Worm (Caenorhabditis elegans) whole organism, L1 larva: ENCODE data around the gene him-18.

Experiments used
- C04F5.9 ChIP-seq: sonication (generic microtip); optimal IDR thresholded peaks from 2 replicates; lab custom pipeline; 2016; ENCODE audit warnings: missing genetic modification characterization, missing compliant biosample characterization
- C34B4.2 ChIP-seq: sonication (generic microtip); optimal IDR thresholded peaks from 2 replicates; lab custom pipeline; 2017; ENCODE audit warnings: mild to moderate bottlenecking, missing genetic modification characterization, missing compliant biosample characterization
- F16B12.6 ChIP-seq: fragments of 150-350 bp; optimal IDR thresholded peaks from 2 replicates; lab custom pipeline; 2014; ENCODE audit warnings: missing biosample characterization, missing genetic modification characterization
- alr-1 ChIP-seq: fragments of 200-800 bp; sonication (Bioruptor generic); optimal IDR thresholded peaks from 2 replicates; lab custom pipeline; 2018; ENCODE audit warnings: borderline replicate concordance, mild to moderate bottlenecking, missing genetic modification characterization, missing compliant biosample characterization
- aly-2 ChIP-seq: fragments of 150-350 bp; optimal IDR thresholded peaks from 2 replicates; lab custom pipeline; 2014; ENCODE audit warnings: missing biosample characterization, missing genetic modification characterization
- ama-1 ChIP-seq: fragments of 150-350 bp; optimal IDR thresholded peaks from 2 replicates; lab custom pipeline; 2014
- ceh-63 ChIP-seq: fragments of 200-800 bp; sonication (Bioruptor generic); optimal IDR thresholded peaks from 2 replicates; lab custom pipeline; 2018; ENCODE audit warnings: mild to moderate bottlenecking, missing genetic modification characterization, missing compliant biosample characterization
- ceh-82 ChIP-seq, 3 experiments: fragments of 150-350 bp in 1 of 3; sonication (generic microtip) in 2 of 3; optimal IDR thresholded peaks; 2 replicates each; lab custom pipeline; 2014 to 2017; ENCODE audit warnings: missing biosample characterization in 3 of 3, missing genetic modification characterization in 3 of 3
- ceh-90 ChIP-seq: sonication (generic microtip); optimal IDR thresholded peaks from 2 replicates; lab custom pipeline; 2016; ENCODE audit warnings: missing genetic modification characterization, missing compliant biosample characterization
- efl-1 ChIP-seq, 4 experiments: fragments of 150-350 bp; optimal IDR thresholded peaks in 3 of 4; peaks in 1 of 4; 1 replicate in 1 of 4; 2 replicates in 3 of 4; lab custom pipeline; 2014; ENCODE audit warnings: missing biosample characterization in 2 of 4, missing genetic modification characterization in 2 of 4, missing genetic modification reagents in 2 of 4
- efl-3 ChIP-seq: fragments of 200-800 bp; sonication (Bioruptor generic); optimal IDR thresholded peaks from 2 replicates; lab custom pipeline; 2018; ENCODE audit warnings: mild to moderate bottlenecking, missing genetic modification characterization, missing compliant biosample characterization
- egl-27 ChIP-seq, 2 experiments: fragments of 150-350 bp in 1 of 2; sonication (generic microtip); optimal IDR thresholded peaks; 3 replicates each; lab custom pipeline; 2017 to 2018; ENCODE audit warnings: missing biosample characterization in 2 of 2, missing genetic modification characterization in 2 of 2, missing genetic modification reagents in 2 of 2
- ets-5 ChIP-seq: fragments of 200-800 bp; sonication (Bioruptor generic); IDR thresholded peaks from 2 replicates; pipeline ENCODE4 v1.3.6; 2022; ENCODE audit warnings: missing genetic modification characterization, missing compliant biosample characterization
- fkh-10 ChIP-seq: sonication (generic microtip); optimal IDR thresholded peaks from 2 replicates; lab custom pipeline; 2017; ENCODE audit warnings: missing biosample characterization, missing genetic modification reagents, missing genetic modification characterization
- fkh-4 ChIP-seq: sonication (generic microtip); optimal IDR thresholded peaks from 2 replicates; lab custom pipeline; 2016; ENCODE audit warnings: missing compliant biosample characterization, missing genetic modification characterization, borderline replicate concordance
- fkh-8 ChIP-seq: sonication (generic microtip); optimal IDR thresholded peaks from 2 replicates; lab custom pipeline; 2016; ENCODE audit warnings: mild to moderate bottlenecking, missing genetic modification characterization, missing compliant biosample characterization
- fos-1 ChIP-seq: fragments of 150-350 bp; optimal IDR thresholded peaks from 2 replicates; lab custom pipeline; 2014; ENCODE audit warnings: missing biosample characterization, missing genetic modification characterization
- grh-1 ChIP-seq: fragments of 200-800 bp; sonication (Bioruptor generic); IDR thresholded peaks from 2 replicates; pipeline ENCODE4 v1.3.6; 2022; ENCODE audit warnings: missing genetic modification reagents, missing genetic modification characterization, missing compliant biosample characterization
- hlh-4 ChIP-seq: sonication (generic microtip); optimal IDR thresholded peaks from 2 replicates; lab custom pipeline; 2016; ENCODE audit warnings: mild to moderate bottlenecking, missing genetic modification characterization, missing compliant biosample characterization
- hpl-2 ChIP-seq: fragments of 150-350 bp; optimal IDR thresholded peaks from 2 replicates; lab custom pipeline; 2014; ENCODE audit warnings: missing biosample characterization, missing genetic modification reagents, missing genetic modification characterization
- isw-1 ChIP-seq: fragments of 200-800 bp; sonication (Bioruptor generic); IDR thresholded peaks from 2 replicates; pipeline ENCODE4 v1.3.6; 2022; ENCODE audit warnings: missing genetic modification characterization, missing compliant biosample characterization
- lin-13 ChIP-seq: fragments of 150-350 bp; optimal IDR thresholded peaks from 2 replicates; lab custom pipeline; 2014; ENCODE audit warnings: missing biosample characterization, missing genetic modification reagents, missing genetic modification characterization
- lin-14 ChIP-seq: fragments of 200-800 bp; sonication (Bioruptor generic); optimal IDR thresholded peaks from 2 replicates; lab custom pipeline; 2018; ENCODE audit warnings: mild to moderate bottlenecking, missing genetic modification characterization, moderate library complexity, missing compliant biosample characterization
- lin-15B ChIP-seq: fragments of 150-350 bp; sonication (generic microtip); optimal IDR thresholded peaks from 3 replicates; lab custom pipeline; 2014; ENCODE audit warnings: missing biosample characterization, missing genetic modification characterization
- lin-35 ChIP-seq, 2 experiments: fragments of 150-350 bp; optimal IDR thresholded peaks; 2 replicates each; lab custom pipeline; 2014; ENCODE audit warnings: missing biosample characterization in 2 of 2, missing genetic modification characterization in 2 of 2, missing genetic modification reagents in 2 of 2
- lir-3 ChIP-seq: sonication (generic microtip); optimal IDR thresholded peaks from 2 replicates; lab custom pipeline; 2016; ENCODE audit warnings: mild to moderate bottlenecking, missing genetic modification characterization, moderate library complexity, missing compliant biosample characterization; ENCODE audit not compliant: poor library complexity
- lsy-2 ChIP-seq, 2 experiments: fragments of 150-350 bp; optimal IDR thresholded peaks; 2 replicates each; lab custom pipeline; 2014; ENCODE audit warnings: missing biosample characterization in 2 of 2, missing genetic modification characterization in 2 of 2
- mdl-1 ChIP-seq, 2 experiments: fragments of 150-350 bp; optimal IDR thresholded peaks; 2 replicates each; lab custom pipeline; 2014 to 2017; ENCODE audit warnings: missing biosample characterization in 2 of 2, missing genetic modification characterization in 2 of 2, inconsistent platforms in 1 of 2
- mef-2 ChIP-seq: fragments of 150-350 bp; optimal IDR thresholded peaks from 2 replicates; lab custom pipeline; 2014; ENCODE audit warnings: missing biosample characterization, missing genetic modification characterization
- nhr-11 ChIP-seq: fragments of 150-350 bp; optimal IDR thresholded peaks from 2 replicates; lab custom pipeline; 2014; ENCODE audit warnings: missing biosample characterization, missing genetic modification characterization
- nhr-19 ChIP-seq: fragments of 200-800 bp; sonication (Bioruptor generic); conservative IDR thresholded peaks from 2 replicates; pipeline ENCODE4 v1.3.6; 2022; ENCODE audit warnings: missing genetic modification characterization, missing compliant biosample characterization
- nhr-237 ChIP-seq: fragments of 150-350 bp; optimal IDR thresholded peaks from 2 replicates; lab custom pipeline; 2014; ENCODE audit warnings: missing biosample characterization, missing genetic modification characterization
- nhr-47 ChIP-seq: sonication (generic microtip); optimal IDR thresholded peaks from 2 replicates; lab custom pipeline; 2016; ENCODE audit warnings: mild to moderate bottlenecking, missing genetic modification characterization, moderate library complexity, missing compliant biosample characterization
- nhr-76 ChIP-seq: sonication (generic microtip); optimal IDR thresholded peaks from 2 replicates; lab custom pipeline; 2017; ENCODE audit warnings: missing biosample characterization, missing genetic modification characterization
- nhr-77 ChIP-seq: fragments of 150-350 bp; optimal IDR thresholded peaks from 2 replicates; lab custom pipeline; 2014; ENCODE audit warnings: missing biosample characterization, missing genetic modification characterization
- nhr-85 ChIP-seq: sonication (generic microtip); peaks from one replicate; lab custom pipeline; 2016; ENCODE audit warnings: missing genetic modification characterization, inconsistent platforms, missing compliant biosample characterization
- nhr-90 ChIP-seq: sonication (generic microtip); optimal IDR thresholded peaks from 2 replicates; lab custom pipeline; 2016; ENCODE audit warnings: mild to moderate bottlenecking, missing genetic modification characterization, missing compliant biosample characterization; ENCODE audit not compliant: poor library complexity
- pax-3 ChIP-seq: fragments of 200-800 bp; sonication (Bioruptor generic); optimal IDR thresholded peaks from 2 replicates; lab custom pipeline; 2018; ENCODE audit warnings: mild to moderate bottlenecking, missing genetic modification characterization, moderate library complexity, missing compliant biosample characterization
- pqm-1 ChIP-seq: sonication (generic microtip); optimal IDR thresholded peaks from 3 replicates; lab custom pipeline; 2017; ENCODE audit warnings: missing biosample characterization, missing genetic modification characterization
- snu-23 ChIP-seq: sonication (generic microtip); optimal IDR thresholded peaks from 2 replicates; lab custom pipeline; 2016; ENCODE audit warnings: missing genetic modification characterization, missing compliant biosample characterization
- sptf-1 ChIP-seq: fragments of 150-350 bp; optimal IDR thresholded peaks from 2 replicates; lab custom pipeline; 2014; ENCODE audit warnings: missing biosample characterization, missing genetic modification characterization
- sup-37 ChIP-seq: fragments of 200-800 bp; sonication (Bioruptor generic); optimal IDR thresholded peaks from 2 replicates; lab custom pipeline; 2018; ENCODE audit warnings: mild to moderate bottlenecking, missing genetic modification characterization, missing compliant biosample characterization
- swsn-7 ChIP-seq: sonication (generic microtip); optimal IDR thresholded peaks from 2 replicates; lab custom pipeline; 2016; ENCODE audit warnings: missing genetic modification characterization, missing compliant biosample characterization
- tlp-1 ChIP-seq: fragments of 150-350 bp; optimal IDR thresholded peaks from 2 replicates; lab custom pipeline; 2014; ENCODE audit warnings: missing biosample characterization, missing genetic modification characterization
- unc-130 ChIP-seq: fragments of 150-350 bp; optimal IDR thresholded peaks from 2 replicates; lab custom pipeline; 2017; ENCODE audit warnings: missing biosample characterization, missing genetic modification characterization, inconsistent platforms
- unc-86 ChIP-seq: sonication (generic microtip); optimal IDR thresholded peaks from 2 replicates; lab custom pipeline; 2016; ENCODE audit warnings: missing genetic modification characterization, missing compliant biosample characterization
- xbp-1 ChIP-seq: sonication (generic microtip); optimal IDR thresholded peaks from 2 replicates; lab custom pipeline; 2016; ENCODE audit warnings: missing genetic modification characterization, missing compliant biosample characterization
- zag-1 ChIP-seq: fragments of 150-350 bp; optimal IDR thresholded peaks from 2 replicates; lab custom pipeline; 2014; ENCODE audit warnings: missing biosample characterization, missing genetic modification characterization
- zip-4 ChIP-seq: fragments of 200-800 bp; sonication (Bioruptor generic); optimal IDR thresholded peaks from 2 replicates; lab custom pipeline; 2018; ENCODE audit warnings: mild to moderate bottlenecking, missing genetic modification characterization, moderate library complexity, missing compliant biosample characterization
- ztf-4 ChIP-seq: fragments of 150-350 bp; optimal IDR thresholded peaks from 2 replicates; lab custom pipeline; 2014; ENCODE audit warnings: missing biosample characterization, missing genetic modification characterization

Gene him-18

DNA sequence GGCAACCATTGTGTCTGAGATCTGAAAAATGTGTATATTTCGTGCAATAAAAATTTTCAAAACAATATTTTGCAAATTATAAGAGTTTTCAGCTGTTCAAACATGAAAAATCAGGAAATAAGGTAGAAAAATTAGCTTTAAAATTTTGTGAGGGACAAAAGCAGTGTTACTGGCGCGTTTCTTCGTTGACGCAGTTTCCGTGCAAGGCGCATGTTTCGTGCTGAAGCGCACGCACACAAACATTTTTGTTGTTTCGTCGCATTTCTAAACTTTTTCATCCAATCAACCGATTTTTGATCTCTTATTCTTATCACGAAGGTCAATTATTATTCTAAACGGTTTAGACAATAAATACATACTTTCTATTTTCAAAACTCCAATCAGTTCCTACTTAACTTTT is 21.7 kb downstream of the him-18 start, which contains the start of gene nifk-1 (continued):
- no peak for TF ChIP-seq egl-27 (tag; optimal IDR thresholded peaks at IDR 0.05; lab: Kevin White, UChicago)
- no peak for TF ChIP-seq lin-14
- peak; percentile 23 to 59 (median 43) for TF ChIP-seq ceh-82 (tag; optimal IDR thresholded peaks at IDR 0.05; lab: Kevin White, UChicago)
- TF ChIP-seq alr-1 (tag; lab: Kevin White, UChicago): no peak
- TF ChIP-seq pax-3: no peak
- no peak for TF ChIP-seq zip-4 (GFP tag; lab: Kevin White, UChicago)
- TF ChIP-seq ztf-4 (tag; lab: Kevin White, UChicago): no peak
- TF ChIP-seq nhr-47 (tag; lab: Kevin White, UChicago): peak; percentile 61
- no peak for TF ChIP-seq nhr-11
- TF ChIP-seq tlp-1 (tag; lab: Kevin White, UChicago): no peak
- TF ChIP-seq nhr-77: peak; percentile 9
- TF ChIP-seq C04F5.9 (tag; lab: Kevin White, UChicago): no peak
- TF ChIP-seq fos-1: peak; percentile 10
- TF ChIP-seq ama-1 (lab: Kevin White, UChicago): no peak
- TF ChIP-seq aly-2 (tag; lab: Kevin White, UChicago): no peak

DNA sequence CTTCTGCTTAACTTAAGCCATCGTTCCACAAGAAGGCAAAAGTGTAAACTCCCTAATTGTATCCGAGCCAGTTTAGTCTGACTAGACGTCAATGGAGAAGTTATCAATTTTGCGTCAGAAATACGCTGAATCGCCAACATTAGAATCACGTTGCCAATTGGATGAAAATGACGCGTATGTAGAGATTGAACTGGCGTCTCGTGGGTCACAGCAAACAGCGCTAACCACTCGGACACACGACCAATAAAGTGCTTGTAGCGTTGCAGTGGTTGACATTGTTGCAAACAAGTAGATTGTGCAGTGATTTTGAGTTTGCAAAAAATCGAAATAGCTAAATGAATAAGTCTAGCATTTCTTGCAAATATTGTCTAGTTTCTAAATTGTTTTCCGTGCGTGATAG is 25.4 kb downstream of the him-18 start:
- TF ChIP-seq efl-3 (GFP tag; lab: Kevin White, UChicago) (no peak), fkh-10 (GFP tag; lab: Kevin White, UChicago) (no peak), swsn-7 (tag; lab: Kevin White, UChicago) (peak; percentile 70), ceh-82 (tag; optimal IDR thresholded peaks at IDR 0.05; lab: Kevin White, UChicago) (peak; percentile 20 to 64 (median 61)), C34B4.2 (tag; lab: Kevin White, UChicago) (no peak), hpl-2 (GFP tag; lab: Kevin White, UChicago) (peak; percentile 25), ceh-63 (GFP tag; lab: Kevin White, UChicago) (no peak), ceh-90 (tag; lab: Kevin White, UChicago) (peak; percentile 3), unc-86 (tag; lab: Kevin White, UChicago) (peak; percentile 6), nhr-90 (peak; percentile 85), lir-3 (tag; lab: Kevin White, UChicago) (no peak), pax-3 (peak; percentile 42), fkh-8 (peak; percentile 20), sptf-1 (tag; lab: Kevin White, UChicago) (no peak), nhr-76 (tag; lab: Kevin White, UChicago) (no peak), isw-1 (GFP tag; lab: Robert Waterston, UW) (no peak), sup-37 (GFP tag; lab: Kevin White, UChicago) (peak; percentile 49), grh-1 (GFP tag; lab: Robert Waterston, UW) (0 out of 2 replicates have a peak, but pooled peaks have one; percentile 38), xbp-1 (tag; lab: Kevin White, UChicago) (peak; percentile 61), lin-35 (GFP tag; optimal IDR thresholded peaks at IDR 0.05; lab: Kevin White, UChicago) (peak; percentile 41 to 86), hlh-4 (tag; lab: Kevin White, UChicago) (no peak), nhr-237 (no peak), fkh-4 (tag; lab: Kevin White, UChicago) (no peak), lin-13 (GFP tag; lab: Kevin White, UChicago) (peak; percentile 59), aly-2 (tag; lab: Kevin White, UChicago) (peak; percentile 24), zag-1 (no peak), nhr-47 (tag; lab: Kevin White, UChicago) (peak; percentile 73), zip-4 (GFP tag; lab: Kevin White, UChicago) (peak; percentile 4), tlp-1 (tag; lab: Kevin White, UChicago) (no peak), ets-5 (no peak), mdl-1 (tag; optimal IDR thresholded peaks at IDR 0.05; lab: Kevin White, UChicago) (peak in 1 of 2 experiments; percentile 94), F16B12.6 (no peak), efl-1 (optimal IDR thresholded peaks at IDR 0.05; lab: Kevin White, UChicago) (peak; percentile 50 to 72), efl-1 (GFP tag; optimal IDR thresholded peaks at IDR 0.05 in 1 of 2; lab: Kevin White, UChicago) (peak; percentile 32 to 97), lin-15B (tag; lab: Kevin White, UChicago) (no peak), egl-27 (tag; optimal IDR thresholded peaks at IDR 0.05; lab: Kevin White, UChicago) (no peak), pqm-1 (tag; lab: Kevin White, UChicago) (no peak), snu-23 (GFP tag; lab: Kevin White, UChicago) (peak; percentile 87), lsy-2 (tag; optimal IDR thresholded peaks at IDR 0.05; lab: Kevin White, UChicago) (peak; percentile 64 to 79), nhr-85 (tag; lab: Kevin White, UChicago) (peak; percentile 68), nhr-19 (GFP tag; lab: Robert Waterston, UW) (peak; percentile 77), unc-130 (tag; lab: Kevin White, UChicago) (peak; percentile 76), mef-2 (tag; lab: Kevin White, UChicago) (peak; percentile 5), lin-14 (peak; percentile 64)
